Fruit fly (Drosophila melanogaster): Measurements from ENCODE around the gene bigmax.

The bigmax gene

DNA sequence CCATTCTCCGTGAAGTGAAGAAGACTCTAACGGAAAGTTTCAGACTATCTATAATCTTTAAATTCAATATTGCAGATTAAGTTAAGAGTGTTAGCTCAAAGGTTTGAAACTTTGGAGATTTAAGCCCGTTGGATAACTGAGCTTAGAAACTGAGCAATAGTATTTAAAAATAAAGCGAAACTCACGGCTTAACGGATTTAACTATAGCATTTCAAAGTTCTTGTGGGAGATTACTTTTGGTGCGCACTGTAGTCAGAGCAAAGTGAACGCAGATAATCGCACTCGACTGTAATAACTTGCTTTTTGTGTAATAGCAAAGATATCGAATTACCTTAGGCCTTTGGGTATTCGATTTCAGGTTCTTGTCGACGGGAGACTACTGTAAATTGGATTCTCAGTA is 6.0 kb downstream of the bigmax start, which contains the start of gene mrt (continued):
- TF ChIP-seq z (GFP tag; IDR thresholded peaks at IDR 0.05) (no peak), sob (GFP tag; IDR thresholded peaks at IDR 0.05) (peak; percentile 39; the same call in 1 of the 2 replicates), lilli (GFP tag; optimal IDR thresholded peaks at IDR 0.05) (peak; percentile 83), croc (GFP tag; conservative IDR thresholded peaks at IDR 0.05) (no peak), CG7987 (GFP tag; optimal IDR thresholded peaks at IDR 0.05) (peak; percentile 73), CG7372 (GFP tag; IDR thresholded peaks at IDR 0.05) (0 out of 2 replicates have a peak, but pooled peaks have one; percentile 46), trem (tag; optimal IDR thresholded peaks at IDR 0.05) (peak; percentile 21), maf-S (GFP tag; optimal IDR thresholded peaks at IDR 0.05) (peak; percentile 58), CG3726 (GFP tag; IDR thresholded peaks at IDR 0.05) (no peak), CG32767 (GFP tag; IDR thresholded peaks at IDR 0.05) (no peak; the same call in 1 of the 2 replicates), Gsc (GFP tag; IDR thresholded peaks at IDR 0.05) (no peak), CTCF (GFP tag; optimal IDR thresholded peaks at IDR 0.05) (no peak), Dip2 (GFP tag; IDR thresholded peaks at IDR 0.05) (no peak), Rx (GFP tag; IDR thresholded peaks at IDR 0.05) (no peak), CG6791 (GFP tag; IDR thresholded peaks at IDR 0.05; ENCODE audit: partially characterized antibody) (0 out of 3 replicates have a peak, but pooled peaks have one; percentile 27), CG14965 (GFP tag; optimal IDR thresholded peaks at IDR 0.05; ENCODE audit: borderline replicate concordance) (no peak), CG13296 (GFP tag; optimal IDR thresholded peaks at IDR 0.05) (no peak), Nf-YC (tag; optimal IDR thresholded peaks at IDR 0.05) (no peak), CG12155 (GFP tag; optimal IDR thresholded peaks at IDR 0.05) (peak; percentile 45), CG16815 (GFP tag; optimal IDR thresholded peaks at IDR 0.05) (peak; percentile 52), Chrac-16 (GFP tag; optimal IDR thresholded peaks at IDR 0.05) (peak; percentile 47), H15 (GFP tag; IDR thresholded peaks at IDR 0.05) (peak; percentile 41; the same call in 1 of the 3 replicates), trh (GFP tag; optimal IDR thresholded peaks at IDR 0.05) (no peak), Vsx1 (GFP tag; optimal IDR thresholded peaks at IDR 0.05) (no peak), lov (optimal IDR thresholded peaks at IDR 0.05) (no peak), lov (GFP tag; IDR thresholded peaks at IDR 0.05) (no peak), toy (GFP tag; IDR thresholded peaks at IDR 0.05) (no peak), CG4404 (GFP tag; IDR thresholded peaks at IDR 0.05) (no peak), grn (GFP tag; optimal IDR thresholded peaks at IDR 0.05) (no peak), nau (GFP tag; optimal IDR thresholded peaks at IDR 0.05) (peak; percentile 23), exex (tag; optimal IDR thresholded peaks at IDR 0.05) (no peak), NK7.1 (GFP tag; optimal IDR thresholded peaks at IDR 0.05) (no peak), HLH4C (GFP tag; IDR thresholded peaks at IDR 0.05; ENCODE audit: partially characterized antibody) (no peak; the same call in 2 of the 3 replicates), CG2199 (GFP tag; IDR thresholded peaks at IDR 0.05) (no peak), Hr78 (GFP tag; optimal IDR thresholded peaks at IDR 0.05) (no peak), bbx (GFP tag; IDR thresholded peaks at IDR 0.05; ENCODE audit: partially characterized antibody) (no peak), MESR4 (GFP tag; optimal IDR thresholded peaks at IDR 0.05) (no peak), wor (GFP tag; IDR thresholded peaks at IDR 0.05) (no peak), Sox102F (GFP tag; optimal IDR thresholded peaks at IDR 0.05) (peak; percentile 41), CG30431 (GFP tag; optimal IDR thresholded peaks at IDR 0.05) (peak; percentile 11), Hsf (GFP tag; optimal IDR thresholded peaks at IDR 0.05) (peak; percentile 19), Hmr (GFP tag; optimal IDR thresholded peaks at IDR 0.05) (peak; percentile 62), ac (GFP tag; optimal IDR thresholded peaks at IDR 0.05) (no peak), HmgZ (tag; optimal IDR thresholded peaks at IDR 0.05) (peak; percentile 35), HLH54F (GFP tag; optimal IDR thresholded peaks at IDR 0.05) (peak; percentile 55), mirr (GFP tag; optimal IDR thresholded peaks at IDR 0.05) (peak; percentile 18), CG32532 (GFP tag; IDR thresholded peaks at IDR 0.05) (peak; percentile 56), CG2120 (GFP tag; optimal IDR thresholded peaks at IDR 0.05) (peak; percentile 85), CG9817 (tag; optimal IDR thresholded peaks at IDR 0.05) (peak; percentile 54), CG31388 (GFP tag; optimal IDR thresholded peaks at IDR 0.05) (no peak), zen2 (GFP tag; IDR thresholded peaks at IDR 0.05; ENCODE audit: partially characterized antibody) (no peak), oc (tag; optimal IDR thresholded peaks at IDR 0.05) (peak; percentile 59)

Data from whole organism, embryonic.